Fruit fly (Drosophila melanogaster) whole organism, prepupa: ENCODE data around the gene CG7829.

Source experiments
- Blimp-1 ChIP-seq: fragments of 200-800 bp; sonication (Bioruptor generic); optimal IDR thresholded peaks from 3 replicates; lab custom pipeline; 2017; ENCODE audit warnings: missing biosample characterization, missing genetic modification characterization, mild to moderate bottlenecking, moderate library complexity, missing genetic modification reagents
- CG11902 ChIP-seq: fragments of 200-800 bp; sonication (Bioruptor generic); optimal IDR thresholded peaks from 3 replicates; lab custom pipeline; 2016; ENCODE audit warnings: missing biosample characterization, missing genetic modification characterization
- CG31627 ChIP-seq: fragments of 200-800 bp; sonication (Bioruptor generic); optimal IDR thresholded peaks from 3 replicates; lab custom pipeline; 2016; ENCODE audit warnings: missing biosample characterization, missing genetic modification characterization
- CG4318 ChIP-seq: fragments of 200-800 bp; sonication (Bioruptor generic); optimal IDR thresholded peaks from 3 replicates; lab custom pipeline; 2017; ENCODE audit warnings: missing biosample characterization, mild to moderate bottlenecking, missing genetic modification characterization
- CG6163 ChIP-seq: fragments of 200-800 bp; sonication (Bioruptor generic); IDR thresholded peaks from 3 replicates; pipeline ENCODE4 v1.3.6; 2022; ENCODE audit warnings: missing biosample characterization, missing genetic modification characterization
- CG6276 ChIP-seq: fragments of 200-800 bp; sonication (Bioruptor generic); optimal IDR thresholded peaks from 2 replicates; lab custom pipeline; 2017; ENCODE audit warnings: missing biosample characterization, mild to moderate bottlenecking, missing genetic modification characterization
- Hr38 ChIP-seq: sonication (Bioruptor generic); optimal IDR thresholded peaks from 2 replicates; lab custom pipeline; 2016; ENCODE audit warnings: missing biosample characterization, missing genetic modification characterization
- Hr39 ChIP-seq: fragments of 200-800 bp; sonication (Bioruptor generic); optimal IDR thresholded peaks from 2 replicates; lab custom pipeline; 2016; ENCODE audit warnings: missing biosample characterization, missing genetic modification characterization
- Hr4 ChIP-seq: fragments of 200-800 bp; sonication (Bioruptor generic); optimal IDR thresholded peaks from 3 replicates; lab custom pipeline; 2016; ENCODE audit warnings: missing biosample characterization, missing genetic modification characterization
- Lpt ChIP-seq: fragments of 200-800 bp; sonication (Bioruptor generic); optimal IDR thresholded peaks from 3 replicates; lab custom pipeline; 2016; ENCODE audit warnings: missing biosample characterization, missing genetic modification characterization
- acj6 ChIP-seq: fragments of 200-800 bp; sonication (Bioruptor generic); optimal IDR thresholded peaks from 3 replicates; lab custom pipeline; 2016; ENCODE audit warnings: missing biosample characterization, missing genetic modification characterization

- no peak for TF ChIP-seq CG6163 (GFP tag; lab: Robert Waterston, UW)
- TF ChIP-seq acj6 (GFP tag; lab: Kevin White, UChicago): no peak
- no peak for TF ChIP-seq CG11902
- no peak for TF ChIP-seq CG6276
- no peak for TF ChIP-seq Lpt (GFP tag; lab: Kevin White, UChicago)
- TF ChIP-seq Hr38 (GFP tag; lab: Kevin White, UChicago): no peak
- TF ChIP-seq Hr39 (GFP tag; lab: Kevin White, UChicago): no peak
- no peak for TF ChIP-seq CG4318 (GFP tag; lab: Kevin White, UChicago)
- TF ChIP-seq CG31627 (GFP tag; lab: Kevin White, UChicago): no peak
- TF ChIP-seq Hr4 (GFP tag; lab: Kevin White, UChicago): no peak
- no peak for TF ChIP-seq Blimp-1
Measured at dm6 chr3R:29866706-29867105, 49.1 kb upstream of the CG7829 start.
